Fruit fly (Drosophila melanogaster): ENCODE measurements around the gene CG17544.
A peak's percentile ranks its signal among the peaks of the same experiment; 100 is the strongest.

CG17544 gene

dm6 chr2L:19423467-19424122, 25.3 kb upstream of the CG17544 start, which contains the start of the genes Alp12 and CG13085 (continued):
- peak; percentile 97 for TF ChIP-seq CG11504 (tag; optimal IDR thresholded peaks at IDR 0.05)
- peak; percentile 99 for TF ChIP-seq Meics (GFP tag; optimal IDR thresholded peaks at IDR 0.05)
- TF ChIP-seq CG17612 (GFP tag; IDR thresholded peaks at IDR 0.05): peak; percentile 89
- TF ChIP-seq org-1 (GFP tag; optimal IDR thresholded peaks at IDR 0.05): peak; percentile 97
- peak; percentile 92 for TF ChIP-seq slp2 (GFP tag; optimal IDR thresholded peaks at IDR 0.05)
- TF ChIP-seq nerfin-1 (tag; optimal IDR thresholded peaks at IDR 0.05): peak; percentile 98
- peak; percentile 88 for TF ChIP-seq CG5953 (GFP tag; IDR thresholded peaks at IDR 0.05)
- TF ChIP-seq C15 (GFP tag; IDR thresholded peaks at IDR 0.05): peak; percentile 71; the same call in 2 of the 3 replicates
- TF ChIP-seq CG3838 (GFP tag; optimal IDR thresholded peaks at IDR 0.05): peak; percentile 90
- peak; percentile 98 for TF ChIP-seq CG12299 (tag; optimal IDR thresholded peaks at IDR 0.05)
- peak; percentile 99 for TF ChIP-seq dmrt99B (tag; optimal IDR thresholded peaks at IDR 0.05)
- peak; percentile 98 for TF ChIP-seq Dek (tag; optimal IDR thresholded peaks at IDR 0.05)
- peak; percentile 91 for TF ChIP-seq ssp (GFP tag; IDR thresholded peaks at IDR 0.05)
- peak; percentile 91 for TF ChIP-seq CG6175 (GFP tag; IDR thresholded peaks at IDR 0.05)
- TF ChIP-seq Poxn (GFP tag; IDR thresholded peaks at IDR 0.05): peak; percentile 89
- TF ChIP-seq CG3995 (GFP tag; optimal IDR thresholded peaks at IDR 0.05): peak; percentile 75
- peak; percentile 90 for TF ChIP-seq Antp (GFP tag; optimal IDR thresholded peaks at IDR 0.05)
- no peak for TF ChIP-seq cad (GFP tag; optimal IDR thresholded peaks at IDR 0.05)
- peak; percentile 48; the same call in 1 of the 2 replicates for TF ChIP-seq Bgb (GFP tag; IDR thresholded peaks at IDR 0.05; ENCODE audit: partially characterized antibody)
- TF ChIP-seq ash1 (GFP tag; optimal IDR thresholded peaks at IDR 0.05): no peak
- TF ChIP-seq HLH3B (GFP tag; IDR thresholded peaks at IDR 0.05): peak; percentile 93
- peak; percentile 93 for TF ChIP-seq sd (tag; optimal IDR thresholded peaks at IDR 0.05)
- TF ChIP-seq CG15269 (tag; optimal IDR thresholded peaks at IDR 0.05): peak; percentile 99
- TF ChIP-seq CG8765 (GFP tag; IDR thresholded peaks at IDR 0.05): peak; percentile 67
- peak; percentile 99 for TF ChIP-seq CoRest (tag; optimal IDR thresholded peaks at IDR 0.05)
- TF ChIP-seq yki (optimal IDR thresholded peaks at IDR 0.05): peak; percentile 80
- TF ChIP-seq emc (GFP tag; optimal IDR thresholded peaks at IDR 0.05): peak; percentile 86
- peak; percentile 96 for TF ChIP-seq CG10431 (GFP tag; optimal IDR thresholded peaks at IDR 0.05)
- TF ChIP-seq chm (GFP tag; IDR thresholded peaks at IDR 0.05): peak; percentile 85; the same call in 1 of the 2 replicates
- TF ChIP-seq CG15073 (GFP tag; optimal IDR thresholded peaks at IDR 0.05): peak; percentile 79
- peak; percentile 83 for TF ChIP-seq MTF-1 (GFP tag; optimal IDR thresholded peaks at IDR 0.05; ENCODE audit: borderline replicate concordance)
- peak; percentile 97 for TF ChIP-seq cwo (GFP tag; optimal IDR thresholded peaks at IDR 0.05)
- TF ChIP-seq ind (GFP tag; optimal IDR thresholded peaks at IDR 0.05): peak; percentile 96
- peak; percentile 90 for TF ChIP-seq Atf3 (GFP tag; optimal IDR thresholded peaks at IDR 0.05)
- TF ChIP-seq shn (GFP tag; optimal IDR thresholded peaks at IDR 0.05): peak; percentile 92
- TF ChIP-seq NfI (GFP tag; optimal IDR thresholded peaks at IDR 0.05): peak; percentile 98
- peak; percentile 98 for TF ChIP-seq CG2875 (GFP tag; optimal IDR thresholded peaks at IDR 0.05)
- peak; percentile 90 for TF ChIP-seq Hmx (GFP tag; optimal IDR thresholded peaks at IDR 0.05)
- peak in 1 of 2 experiments; percentile 37 for TF ChIP-seq tll (GFP tag; optimal IDR thresholded peaks at IDR 0.05)
- TF ChIP-seq onecut (GFP tag; IDR thresholded peaks at IDR 0.05): peak; percentile 90
- peak in 1 of 2 experiments; percentile 98 for TF ChIP-seq Eip74EF (GFP tag; optimal IDR thresholded peaks at IDR 0.05)
- peak; percentile 96 for TF ChIP-seq esg (GFP tag; conservative IDR thresholded peaks at IDR 0.05)
- TF ChIP-seq Rfx (GFP tag; IDR thresholded peaks at IDR 0.05): peak; percentile 95
- peak; percentile 83 for TF ChIP-seq TFAM (GFP tag; optimal IDR thresholded peaks at IDR 0.05)
- TF ChIP-seq crc (GFP tag; optimal IDR thresholded peaks at IDR 0.05): peak; percentile 89
- TF ChIP-seq z (GFP tag; IDR thresholded peaks at IDR 0.05): peak; percentile 69; the same call in 2 of the 3 replicates
- TF ChIP-seq Deaf1 (tag; optimal IDR thresholded peaks at IDR 0.05): peak; percentile 89
- peak; percentile 86 for TF ChIP-seq p53 (GFP tag; optimal IDR thresholded peaks at IDR 0.05)
- TF ChIP-seq kah (GFP tag; optimal IDR thresholded peaks at IDR 0.05): peak; percentile 93
- TF ChIP-seq CG1233 (GFP tag; optimal IDR thresholded peaks at IDR 0.05): peak; percentile 98
